ENCODE assay signal across 2 worm cellular contexts in genomic region chrX:11248083-11248482, ce11.
TF ChIP-seq lines count a peak whose summit lies in the region.

No protein-coding gene starts in this region.

TF ChIP-seq in whole organism, L4 larva, 104 proteins besides CTCF, POLR2A, EP300 and RAD21 (continued from another document):
- TF ChIP-seq nhr-10 (tag; optimal IDR thresholded peaks at IDR 0.05; lab: Kevin White, UChicago) (no peak), lin-1 (GFP tag; IDR thresholded peaks at IDR 0.05; lab: Robert Waterston, UW) (no peak), Y5F2A.4 (GFP tag; optimal IDR thresholded peaks at IDR 0.05; lab: Kevin White, UChicago) (no peak), egl-27 (tag; optimal IDR thresholded peaks at IDR 0.05; lab: Kevin White, UChicago) (no peak), dve-1 (tag; optimal IDR thresholded peaks at IDR 0.05; lab: Kevin White, UChicago; ENCODE audit: insufficient read depth) (no peak), gei-8 (GFP tag; optimal IDR thresholded peaks at IDR 0.05; lab: Kevin White, UChicago) (no peak), hlh-11 (tag; optimal IDR thresholded peaks at IDR 0.05; lab: Kevin White, UChicago) (peak; percentile 88), nhr-48 (tag; optimal IDR thresholded peaks at IDR 0.05; lab: Kevin White, UChicago) (peak; percentile 76), D1046.2 (GFP tag; IDR thresholded peaks at IDR 0.05; lab: Robert Waterston, UW) (no peak), mxl-2 (GFP tag; conservative IDR thresholded peaks at IDR 0.05; lab: Robert Waterston, UW) (no peak), mep-1 (tag; optimal IDR thresholded peaks at IDR 0.05; lab: Kevin White, UChicago) (no peak), Y48G9A.11 (GFP tag; IDR thresholded peaks at IDR 0.05; lab: Robert Waterston, UW) (no peak), dpl-1 (GFP tag; optimal IDR thresholded peaks at IDR 0.05; lab: Kevin White, UChicago) (no peak), daf-19 (GFP tag; conservative IDR thresholded peaks at IDR 0.05; lab: Robert Waterston, UW) (no peak), madf-9 (GFP tag; conservative IDR thresholded peaks at IDR 0.05; lab: Robert Waterston, UW) (peak; percentile 87), ceh-44 (GFP tag; IDR thresholded peaks at IDR 0.05; lab: Robert Waterston, UW) (no peak), T26A8.4 (GFP tag; IDR thresholded peaks at IDR 0.05; lab: Robert Waterston, UW) (no peak), hlh-30 (tag; optimal IDR thresholded peaks at IDR 0.05; lab: Kevin White, UChicago; ENCODE audit: insufficient read depth) (peak; percentile 79), skn-1 (tag; optimal IDR thresholded peaks at IDR 0.05; lab: Kevin White, UChicago) (no peak), F26F4.8 (GFP tag; conservative IDR thresholded peaks at IDR 0.05; lab: Robert Waterston, UW) (no peak), Y75B8A.6 (GFP tag; IDR thresholded peaks at IDR 0.05; lab: Robert Waterston, UW) (no peak), unc-130 (GFP tag; optimal IDR thresholded peaks at IDR 0.05; lab: Kevin White, UChicago) (no peak), zag-1 (tag; optimal IDR thresholded peaks at IDR 0.05; lab: Kevin White, UChicago) (no peak), pha-4 (GFP tag; IDR thresholded peaks at IDR 0.05; lab: Robert Waterston, UW) (no peak), pha-4 (tag; optimal IDR thresholded peaks at IDR 0.05; lab: Kevin White, UChicago) (no peak), ZK546.5 (tag; optimal IDR thresholded peaks at IDR 0.05; lab: Kevin White, UChicago) (no peak), snpc-1.2 (GFP tag; IDR thresholded peaks at IDR 0.05; lab: Robert Waterston, UW) (no peak), mes-2 (tag; optimal IDR thresholded peaks at IDR 0.05; lab: Kevin White, UChicago; ENCODE audit: poor library complexity, severe bottlenecking) (no peak), F49E8.2 (tag; optimal IDR thresholded peaks at IDR 0.05; lab: Kevin White, UChicago; ENCODE audit: borderline replicate concordance) (no peak)

TF ChIP-seq in whole organism, late embryonic, 69 proteins besides CTCF, POLR2A, EP300 and RAD21 (continued from another document):
- TF ChIP-seq ama-1 (optimal IDR thresholded peaks at IDR 0.05; lab: Kevin White, UChicago) (no peak), dve-1 (tag; optimal IDR thresholded peaks at IDR 0.05; lab: Kevin White, UChicago) (peak; percentile 27), fax-1 (tag; optimal IDR thresholded peaks at IDR 0.05; lab: Kevin White, UChicago) (no peak), C38D4.7 (GFP tag; optimal IDR thresholded peaks at IDR 0.05; lab: Kevin White, UChicago) (no peak), nfya-1 (tag; optimal IDR thresholded peaks at IDR 0.05; lab: Kevin White, UChicago) (peak; percentile 40), elt-2 (tag; optimal IDR thresholded peaks at IDR 0.05; lab: Kevin White, UChicago) (peak; percentile 3), T23F11.4 (GFP tag; optimal IDR thresholded peaks at IDR 0.05; lab: Kevin White, UChicago) (no peak), tbx-2 (tag; optimal IDR thresholded peaks at IDR 0.05; lab: Kevin White, UChicago) (peak; percentile 47), unc-86 (tag; optimal IDR thresholded peaks at IDR 0.05; lab: Kevin White, UChicago) (no peak), eyg-1 (tag; optimal IDR thresholded peaks at IDR 0.05; lab: Kevin White, UChicago) (no peak), lin-11 (tag; optimal IDR thresholded peaks at IDR 0.05; lab: Kevin White, UChicago) (no peak), K09A11.1 (tag; optimal IDR thresholded peaks at IDR 0.05; lab: Kevin White, UChicago; ENCODE audit: insufficient read depth) (no peak), ceh-34 (tag; optimal IDR thresholded peaks at IDR 0.05; lab: Kevin White, UChicago) (peak; percentile 79), madf-2 (tag; optimal IDR thresholded peaks at IDR 0.05; lab: Kevin White, UChicago) (no peak), dmd-4 (tag; optimal IDR thresholded peaks at IDR 0.05; lab: Kevin White, UChicago; ENCODE audit: borderline replicate concordance) (no peak), pha-2 (tag; optimal IDR thresholded peaks at IDR 0.05; lab: Kevin White, UChicago) (no peak), odd-2 (tag; optimal IDR thresholded peaks at IDR 0.05; lab: Kevin White, UChicago) (no peak), lim-6 (tag; optimal IDR thresholded peaks at IDR 0.05; lab: Kevin White, UChicago) (no peak), npax-4 (tag; optimal IDR thresholded peaks at IDR 0.05; lab: Kevin White, UChicago) (no peak), ceh-24 (tag; optimal IDR thresholded peaks at IDR 0.05; lab: Kevin White, UChicago) (no peak), rnt-1 (tag; optimal IDR thresholded peaks at IDR 0.05; lab: Kevin White, UChicago) (peak; percentile 37), ceh-9 (tag; optimal IDR thresholded peaks at IDR 0.05; lab: Kevin White, UChicago) (no peak), pros-1 (tag; optimal IDR thresholded peaks at IDR 0.05; lab: Kevin White, UChicago) (no peak), mec-3 (tag; optimal IDR thresholded peaks at IDR 0.05; lab: Kevin White, UChicago; ENCODE audit: borderline replicate concordance) (no peak), che-1 (tag; optimal IDR thresholded peaks at IDR 0.05; lab: Kevin White, UChicago) (no peak), ceh-6 (GFP tag; optimal IDR thresholded peaks at IDR 0.05; lab: Kevin White, UChicago) (no peak), hlh-13 (GFP tag; optimal IDR thresholded peaks at IDR 0.05; lab: Kevin White, UChicago) (no peak), fkh-6 (tag; optimal IDR thresholded peaks at IDR 0.05; lab: Kevin White, UChicago) (peak; percentile 28), hlh-6 (tag; optimal IDR thresholded peaks at IDR 0.05; lab: Kevin White, UChicago) (peak; percentile 75), ceh-19 (GFP tag; optimal IDR thresholded peaks at IDR 0.05; lab: Kevin White, UChicago) (no peak), gmeb-2 (tag; optimal IDR thresholded peaks at IDR 0.05; lab: Kevin White, UChicago) (no peak), ztf-16 (tag; optimal IDR thresholded peaks at IDR 0.05; lab: Kevin White, UChicago) (no peak), syd-9 (tag; optimal IDR thresholded peaks at IDR 0.05; lab: Kevin White, UChicago) (no peak), nhr-11 (tag; optimal IDR thresholded peaks at IDR 0.05; lab: Kevin White, UChicago) (no peak), fkh-10 (GFP tag; optimal IDR thresholded peaks at IDR 0.05; lab: Kevin White, UChicago) (no peak), sdc-2 (tag; optimal IDR thresholded peaks at IDR 0.05; lab: Kevin White, UChicago) (peak; percentile 58), ahr-1 (tag; optimal IDR thresholded peaks at IDR 0.05; lab: Kevin White, UChicago) (no peak), ets-4 (tag; optimal IDR thresholded peaks at IDR 0.05; lab: Kevin White, UChicago) (no peak)
